3 fruit fly cellular contexts compared by ENCODE assay signal in the genomic region with DNA sequence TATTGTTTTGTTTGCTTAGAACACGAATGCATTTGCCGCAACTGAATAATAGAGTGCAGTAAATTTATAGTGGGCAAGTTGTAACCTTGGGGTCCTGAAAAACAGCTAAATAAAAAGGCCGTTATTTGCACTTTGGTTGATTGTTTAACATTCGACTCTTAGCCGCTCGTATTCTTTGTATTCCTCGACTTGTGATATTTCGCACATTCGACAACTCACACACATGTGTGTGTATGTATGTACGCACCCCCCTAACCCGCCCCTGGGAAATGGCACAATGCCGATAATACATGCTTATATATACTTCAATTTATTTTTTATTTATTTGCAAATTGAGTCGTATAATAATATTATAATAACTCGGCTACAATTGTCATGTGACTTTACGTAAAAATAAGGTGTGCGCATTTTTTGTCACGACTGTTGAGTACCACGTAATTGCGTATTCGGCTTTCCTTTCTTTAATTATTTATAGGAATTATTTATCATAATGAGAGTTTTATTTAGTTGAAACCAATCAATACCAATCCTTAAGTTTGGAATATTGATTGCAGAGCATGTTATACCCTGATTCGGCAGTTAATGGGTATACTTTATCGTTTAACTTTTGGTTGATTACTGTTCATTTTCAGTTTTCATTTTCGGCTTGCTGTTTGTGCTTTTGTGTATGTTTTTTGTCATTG.
TF ChIP-seq lines count a peak whose summit lies in the region.

No protein-coding gene starts in this region.

TF ChIP-seq in whole organism, embryonic, 481 proteins besides CTCF, POLR2A, EP300 and RAD21 (continued from another document and continues in another):
- TF ChIP-seq nmo (GFP tag; optimal IDR thresholded peaks at IDR 0.05; lab: Kevin White, UChicago) (peak; percentile 41), Nf-YB (GFP tag; optimal IDR thresholded peaks at IDR 0.05; lab: Kevin White, UChicago) (no peak), cwo (GFP tag; optimal IDR thresholded peaks at IDR 0.05; lab: Kevin White, UChicago) (peak; percentile 58), HLH54F (GFP tag; optimal IDR thresholded peaks at IDR 0.05; lab: Kevin White, UChicago) (no peak), CG6854 (GFP tag; optimal IDR thresholded peaks at IDR 0.05; lab: Kevin White, UChicago) (no peak), fd96Cb (tag; optimal IDR thresholded peaks at IDR 0.05; lab: Kevin White, UChicago) (peak; percentile 40), CG4328 (GFP tag; optimal IDR thresholded peaks at IDR 0.05; lab: Kevin White, UChicago) (no peak), Asciz (GFP tag; optimal IDR thresholded peaks at IDR 0.05; lab: Kevin White, UChicago) (no peak), hth (optimal IDR thresholded peaks at IDR 0.05; lab: Kevin White, UChicago) (no peak), ewg (GFP tag; optimal IDR thresholded peaks at IDR 0.05; lab: Kevin White, UChicago) (no peak), en (GFP tag; optimal IDR thresholded peaks at IDR 0.05; lab: Kevin White, UChicago) (no peak), CG11093 (GFP tag; IDR thresholded peaks at IDR 0.05; lab: Robert Waterston, UW) (0 out of 3 replicates have a peak, but pooled peaks have one; percentile 28), CG11247 (GFP tag; IDR thresholded peaks at IDR 0.05; lab: Robert Waterston, UW) (no peak), ato (GFP tag; IDR thresholded peaks at IDR 0.05; lab: Robert Waterston, UW; ENCODE audit: partially characterized antibody) (no peak), Usf (GFP tag; optimal IDR thresholded peaks at IDR 0.05; lab: Kevin White, UChicago) (no peak), Hmx (GFP tag; optimal IDR thresholded peaks at IDR 0.05; lab: Kevin White, UChicago) (no peak), pho (GFP tag; optimal IDR thresholded peaks at IDR 0.05; lab: Kevin White, UChicago) (no peak), CG11723 (GFP tag; optimal IDR thresholded peaks at IDR 0.05; lab: Kevin White, UChicago) (no peak), D19A (tag; optimal IDR thresholded peaks at IDR 0.05; lab: Kevin White, UChicago) (peak; percentile 20), nerfin-1 (tag; optimal IDR thresholded peaks at IDR 0.05; lab: Kevin White, UChicago) (no peak), sima (GFP tag; optimal IDR thresholded peaks at IDR 0.05; lab: Kevin White, UChicago) (no peak), CG43689 (GFP tag; IDR thresholded peaks at IDR 0.05; lab: Robert Waterston, UW) (no peak), gsb-n (tag; optimal IDR thresholded peaks at IDR 0.05; lab: Kevin White, UChicago) (no peak), C15 (GFP tag; IDR thresholded peaks at IDR 0.05; lab: Robert Waterston, UW) (no peak), zen2 (GFP tag; IDR thresholded peaks at IDR 0.05; lab: Robert Waterston, UW; ENCODE audit: partially characterized antibody) (no peak), cad (GFP tag; optimal IDR thresholded peaks at IDR 0.05; lab: Kevin White, UChicago) (no peak), CG12236 (GFP tag; optimal IDR thresholded peaks at IDR 0.05; lab: Kevin White, UChicago) (no peak), CG8944 (GFP tag; optimal IDR thresholded peaks at IDR 0.05; lab: Kevin White, UChicago) (no peak), CG34376 (GFP tag; optimal IDR thresholded peaks at IDR 0.05; lab: Kevin White, UChicago) (no peak), CG15601 (tag; optimal IDR thresholded peaks at IDR 0.05; lab: Kevin White, UChicago) (no peak), CG10654 (GFP tag; optimal IDR thresholded peaks at IDR 0.05; lab: Kevin White, UChicago) (peak; percentile 12), CG18476 (GFP tag; optimal IDR thresholded peaks at IDR 0.05; lab: Kevin White, UChicago) (no peak), CG2678 (tag; optimal IDR thresholded peaks at IDR 0.05; lab: Kevin White, UChicago) (peak; percentile 68), peb (GFP tag; IDR thresholded peaks at IDR 0.05; lab: Robert Waterston, UW) (no peak), pnt (GFP tag; optimal IDR thresholded peaks at IDR 0.05; lab: Kevin White, UChicago) (no peak), Jarid2 (GFP tag; optimal IDR thresholded peaks at IDR 0.05; lab: Kevin White, UChicago) (no peak), sisA (GFP tag; IDR thresholded peaks at IDR 0.05; lab: Robert Waterston, UW) (no peak; the same call in 1 of the 2 replicates), CG9797 (GFP tag; optimal IDR thresholded peaks at IDR 0.05; lab: Kevin White, UChicago) (no peak), fd64A (GFP tag; optimal IDR thresholded peaks at IDR 0.05; lab: Kevin White, UChicago) (no peak), Lim3 (GFP tag; IDR thresholded peaks at IDR 0.05; lab: Robert Waterston, UW) (no peak), eyg (GFP tag; optimal IDR thresholded peaks at IDR 0.05; lab: Kevin White, UChicago) (no peak), trh (GFP tag; optimal IDR thresholded peaks at IDR 0.05; lab: Kevin White, UChicago) (no peak), dan (GFP tag; IDR thresholded peaks at IDR 0.05; lab: Robert Waterston, UW) (no peak)

TF ChIP-seq in whole organism, prepupa, 60 proteins besides CTCF, POLR2A, EP300 and RAD21 (continued from another document):
- TF ChIP-seq CG3032 (tag; optimal IDR thresholded peaks at IDR 0.05; lab: Kevin White, UChicago) (no peak), pdm3 (GFP tag; optimal IDR thresholded peaks at IDR 0.05; lab: Kevin White, UChicago) (peak; percentile 43), CG8632 (GFP tag; optimal IDR thresholded peaks at IDR 0.05; lab: Kevin White, UChicago) (peak; percentile 41), CG11294 (GFP tag; IDR thresholded peaks at IDR 0.05; lab: Robert Waterston, UW) (no peak), net (GFP tag; optimal IDR thresholded peaks at IDR 0.05; lab: Kevin White, UChicago) (peak; percentile 44), OdsH (GFP tag; optimal IDR thresholded peaks at IDR 0.05; lab: Kevin White, UChicago) (peak; percentile 63), topi (GFP tag; optimal IDR thresholded peaks at IDR 0.05; lab: Kevin White, UChicago) (peak; percentile 82), acj6 (GFP tag; optimal IDR thresholded peaks at IDR 0.05; lab: Kevin White, UChicago) (peak; percentile 44), Hr38 (GFP tag; optimal IDR thresholded peaks at IDR 0.05; lab: Kevin White, UChicago) (no peak), Smox (GFP tag; optimal IDR thresholded peaks at IDR 0.05; lab: Kevin White, UChicago) (peak; percentile 76), CG10631 (GFP tag; optimal IDR thresholded peaks at IDR 0.05; lab: Kevin White, UChicago) (peak; percentile 48), CG8119 (GFP tag; IDR thresholded peaks at IDR 0.05; lab: Robert Waterston, UW) (0 out of 3 replicates have a peak, but pooled peaks have one; percentile 39), CG11902 (GFP tag; optimal IDR thresholded peaks at IDR 0.05; lab: Kevin White, UChicago) (peak; percentile 59), dac (GFP tag; optimal IDR thresholded peaks at IDR 0.05; lab: Kevin White, UChicago) (no peak), Hr39 (GFP tag; optimal IDR thresholded peaks at IDR 0.05; lab: Kevin White, UChicago) (peak; percentile 71), Lpt (GFP tag; optimal IDR thresholded peaks at IDR 0.05; lab: Kevin White, UChicago) (no peak), CG6163 (GFP tag; IDR thresholded peaks at IDR 0.05; lab: Robert Waterston, UW) (peak; percentile 70), CG8319 (GFP tag; optimal IDR thresholded peaks at IDR 0.05; lab: Kevin White, UChicago) (peak; percentile 52), salr (GFP tag; optimal IDR thresholded peaks at IDR 0.05; lab: Kevin White, UChicago) (no peak), CG3919 (GFP tag; optimal IDR thresholded peaks at IDR 0.05; lab: Kevin White, UChicago) (peak; percentile 66), cyc (GFP tag; optimal IDR thresholded peaks at IDR 0.05; lab: Kevin White, UChicago) (peak; percentile 79), ss (GFP tag; optimal IDR thresholded peaks at IDR 0.05; lab: Kevin White, UChicago) (no peak), Ets21C (GFP tag; optimal IDR thresholded peaks at IDR 0.05; lab: Kevin White, UChicago) (peak; percentile 53), CG9139 (GFP tag; optimal IDR thresholded peaks at IDR 0.05; lab: Kevin White, UChicago) (no peak), CG6808 (GFP tag; optimal IDR thresholded peaks at IDR 0.05; lab: Kevin White, UChicago) (no peak), CG1621 (tag; optimal IDR thresholded peaks at IDR 0.05; lab: Kevin White, UChicago) (no peak), CG34406 (GFP tag; optimal IDR thresholded peaks at IDR 0.05; lab: Kevin White, UChicago) (peak; percentile 66), CG32006 (GFP tag; optimal IDR thresholded peaks at IDR 0.05; lab: Kevin White, UChicago) (peak; percentile 14), lz (GFP tag; optimal IDR thresholded peaks at IDR 0.05; lab: Kevin White, UChicago) (peak; percentile 85), Ets96B (tag; optimal IDR thresholded peaks at IDR 0.05; lab: Kevin White, UChicago) (no peak), CG16779 (tag; optimal IDR thresholded peaks at IDR 0.05; lab: Kevin White, UChicago) (no peak), CG4318 (GFP tag; optimal IDR thresholded peaks at IDR 0.05; lab: Kevin White, UChicago) (no peak), vri (GFP tag; optimal IDR thresholded peaks at IDR 0.05; lab: Kevin White, UChicago) (peak; percentile 69), svp (GFP tag; lab: Kevin White, UChicago) (peak; percentile 91), CG15336 (GFP tag; IDR thresholded peaks at IDR 0.05; lab: Robert Waterston, UW) (peak; percentile 53; the same call in 1 of the 2 replicates), Met (GFP tag; optimal IDR thresholded peaks at IDR 0.05; lab: Kevin White, UChicago) (peak; percentile 78), Blimp-1 (GFP tag; optimal IDR thresholded peaks at IDR 0.05; lab: Kevin White, UChicago) (peak; percentile 39), Eip93F (GFP tag; optimal IDR thresholded peaks at IDR 0.05; lab: Kevin White, UChicago) (peak; percentile 54), CG7368 (GFP tag; optimal IDR thresholded peaks at IDR 0.05; lab: Kevin White, UChicago) (peak; percentile 37), fd85E (GFP tag; optimal IDR thresholded peaks at IDR 0.05; lab: Kevin White, UChicago) (peak; percentile 46), CG11762 (GFP tag; optimal IDR thresholded peaks at IDR 0.05; lab: Kevin White, UChicago; ENCODE audit: insufficient read depth) (peak; percentile 22), CG6276 (GFP tag; optimal IDR thresholded peaks at IDR 0.05; lab: Kevin White, UChicago) (no peak), Sox14 (GFP tag; optimal IDR thresholded peaks at IDR 0.05; lab: Kevin White, UChicago) (peak; percentile 58)

TF ChIP-seq in whole organism, wandering third instar larva, 38 proteins besides CTCF, POLR2A, EP300 and RAD21 (continued from another document):
- TF ChIP-seq Sp1 (GFP tag; optimal IDR thresholded peaks at IDR 0.05; lab: Kevin White, UChicago), result peak; percentile 76
- peak; percentile 86 for TF ChIP-seq h (GFP tag; optimal IDR thresholded peaks at IDR 0.05; lab: Kevin White, UChicago)
- peak; percentile 68 for TF ChIP-seq rgr (GFP tag; optimal IDR thresholded peaks at IDR 0.05; lab: Kevin White, UChicago)
- TF ChIP-seq foxo (GFP tag; optimal IDR thresholded peaks at IDR 0.05; lab: Kevin White, UChicago), result peak in 1 of 2 experiments; percentile 86
- TF ChIP-seq Hr78 (GFP tag; optimal IDR thresholded peaks at IDR 0.05; lab: Kevin White, UChicago), result no peak
- TF ChIP-seq ey (GFP tag; optimal IDR thresholded peaks at IDR 0.05; lab: Kevin White, UChicago), result peak; percentile 69
- TF ChIP-seq br (GFP tag; optimal IDR thresholded peaks at IDR 0.05; lab: Kevin White, UChicago), result peak; percentile 71
- TF ChIP-seq psq (GFP tag; optimal IDR thresholded peaks at IDR 0.05; lab: Kevin White, UChicago), result peak; percentile 73
- no peak for TF ChIP-seq usp (GFP tag; optimal IDR thresholded peaks at IDR 0.05; lab: Kevin White, UChicago)
- TF ChIP-seq pan (optimal IDR thresholded peaks at IDR 0.05; lab: Kevin White, UChicago), result peak; percentile 36
- peak; percentile 78 for TF ChIP-seq fru (GFP tag; optimal IDR thresholded peaks at IDR 0.05; lab: Kevin White, UChicago)
- TF ChIP-seq N (GFP tag; optimal IDR thresholded peaks at IDR 0.05; lab: Kevin White, UChicago), result no peak
TF ChIP-seq in whole organism, wandering third instar larva: peak in this region for 20.
